Worm (Caenorhabditis elegans): Measurements from ENCODE around the gene EGAP1.5.

ce11 chrIII:5914717-5915116 is 16.8 kb upstream of the EGAP1.5 start:
- TF ChIP-seq ets-7 (tag; optimal IDR thresholded peaks at IDR 0.05), result no peak
- no peak for TF ChIP-seq F13C5.2 (tag; optimal IDR thresholded peaks at IDR 0.05)
- no peak for TF ChIP-seq B0310.2 (tag; optimal IDR thresholded peaks at IDR 0.05)
- peak; percentile 23 for TF ChIP-seq aly-1 (tag; optimal IDR thresholded peaks at IDR 0.05)
- no peak for TF ChIP-seq sea-1 (GFP tag; conservative IDR thresholded peaks at IDR 0.05)
- no peak for TF ChIP-seq flt-1 (GFP tag; IDR thresholded peaks at IDR 0.05)
- TF ChIP-seq ama-1 (optimal IDR thresholded peaks at IDR 0.05), result no peak
- no peak for TF ChIP-seq ceh-36 (tag; optimal IDR thresholded peaks at IDR 0.05)
- no peak for TF ChIP-seq scrt-1 (GFP tag; IDR thresholded peaks at IDR 0.05)

Measured in whole organism, early embryonic.